Worm (Caenorhabditis elegans): Measurements from ENCODE around the gene nas-38.

DNA sequence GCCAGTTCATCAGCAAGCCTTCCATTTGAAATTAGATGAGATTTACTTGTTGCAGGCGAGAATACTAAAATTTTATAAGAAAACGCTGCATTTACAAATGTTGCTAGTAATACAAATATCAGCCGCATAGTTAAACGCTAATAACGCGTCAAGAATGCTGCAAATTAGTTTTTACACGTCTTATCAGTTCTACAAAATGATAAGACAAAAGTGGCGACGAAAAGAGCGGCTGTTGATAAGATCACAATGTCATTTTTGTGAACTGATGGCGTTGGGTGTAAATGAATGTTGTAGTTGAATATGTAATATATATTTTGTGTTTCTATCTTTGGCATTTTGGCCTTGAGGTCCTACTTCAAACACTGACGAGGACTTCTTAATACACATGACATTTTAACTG lies 27.9 kb upstream of the nas-38 start, which contains the start of gene ugt-46:
- TF ChIP-seq nhr-76 (tag; optimal IDR thresholded peaks at IDR 0.05) (no peak), ces-1 (GFP tag; optimal IDR thresholded peaks at IDR 0.05) (no peak), mdt-29 (GFP tag; IDR thresholded peaks at IDR 0.05) (no peak), ceh-28 (tag; optimal IDR thresholded peaks at IDR 0.05) (no peak), ceh-82 (tag; optimal IDR thresholded peaks at IDR 0.05) (no peak), mdl-1 (tag; optimal IDR thresholded peaks at IDR 0.05) (no peak), nhr-25 (tag; optimal IDR thresholded peaks at IDR 0.05; ENCODE audit: borderline replicate concordance, insufficient read depth) (no peak), snpc-4 (tag; optimal IDR thresholded peaks at IDR 0.05) (no peak), nhr-11 (tag; optimal IDR thresholded peaks at IDR 0.05) (no peak), nhr-28 (tag; optimal IDR thresholded peaks at IDR 0.05) (peak; percentile 95), aly-2 (tag; optimal IDR thresholded peaks at IDR 0.05) (no peak), jun-1 (tag; optimal IDR thresholded peaks at IDR 0.05) (no peak), dpl-1 (GFP tag; optimal IDR thresholded peaks at IDR 0.05) (no peak)

Measured in whole organism, L4 larva.